Worm (Caenorhabditis elegans): ENCODE results near the gene hst-2.

hst-2 gene

DNA sequence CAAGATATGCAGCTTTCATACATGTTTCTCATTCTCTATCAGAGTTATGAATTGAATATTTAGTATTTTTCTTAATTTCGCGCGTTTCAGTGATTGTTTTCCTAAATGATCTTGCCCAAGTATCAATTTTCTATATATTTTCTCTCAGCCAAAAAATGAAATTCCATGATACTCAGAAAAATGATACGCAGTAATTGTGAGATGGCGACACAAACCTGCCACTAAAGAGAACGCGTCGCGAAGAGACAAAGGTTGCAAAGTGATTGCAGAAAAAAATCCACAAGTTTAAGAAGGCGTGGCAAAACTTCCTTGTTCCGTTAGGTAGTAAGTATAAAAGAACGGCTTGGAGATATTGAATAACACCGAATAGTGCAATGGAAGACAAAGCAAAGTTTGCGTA, 5.8 kb downstream of the hst-2 start, which contains the start of gene col-179:
Gene col-179, plus strand, starts transcription at position 301 of the 400 bp plus-strand sequence.
- no peak for TF ChIP-seq unc-62 (GFP tag; optimal IDR thresholded peaks at IDR 0.05)

DNA sequence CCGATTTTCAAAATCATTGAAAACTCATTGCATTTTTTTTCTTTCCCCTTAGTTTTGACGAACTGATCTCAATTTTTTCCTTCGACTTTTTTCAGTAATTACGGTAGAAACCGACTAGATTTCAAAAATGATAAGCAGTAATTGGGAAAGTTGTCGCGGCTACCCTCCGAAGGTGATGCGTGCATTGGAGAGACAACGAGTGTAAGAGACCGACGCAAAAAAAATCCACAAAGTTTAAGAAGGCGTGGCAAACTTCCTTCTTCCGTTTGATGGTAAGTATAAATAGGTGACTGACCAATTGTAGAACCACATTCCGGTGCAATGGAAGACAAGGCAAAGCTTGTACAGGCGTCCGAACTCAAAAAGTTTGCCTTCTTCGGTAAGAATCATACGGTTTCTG, 7.8 kb downstream of the hst-2 start, which contains the start of gene col-178:
Gene col-178, plus strand, starts transcription at position 301 of the 400 bp plus-strand sequence.
- TF ChIP-seq unc-62 (GFP tag; optimal IDR thresholded peaks at IDR 0.05): no peak

DNA sequence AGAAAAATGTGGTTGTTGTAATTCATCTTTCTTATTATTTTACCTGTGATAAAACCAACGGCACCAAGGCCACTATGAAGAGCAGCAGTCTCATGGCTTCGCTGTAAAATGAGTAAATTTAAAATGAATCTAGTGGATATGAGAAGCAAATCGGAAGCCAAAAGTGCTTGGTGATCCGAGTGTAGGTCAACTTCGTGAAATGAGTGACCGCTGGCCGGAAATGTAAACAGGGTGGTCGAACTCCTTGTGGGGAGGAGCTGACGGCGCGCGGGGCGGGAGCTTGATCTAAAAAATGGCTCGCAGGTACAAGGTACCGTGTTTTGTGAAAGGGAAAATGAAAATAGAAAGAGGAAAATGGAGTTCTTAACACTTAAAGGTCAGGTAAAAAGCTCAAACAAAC, 10.2 kb downstream of the hst-2 start, which contains the start of gene C34F6.1:
Gene C34F6.1, minus strand, starts transcription at position 101 of the 400 bp plus-strand sequence.
- TF ChIP-seq unc-62 (GFP tag; optimal IDR thresholded peaks at IDR 0.05): no peak

DNA sequence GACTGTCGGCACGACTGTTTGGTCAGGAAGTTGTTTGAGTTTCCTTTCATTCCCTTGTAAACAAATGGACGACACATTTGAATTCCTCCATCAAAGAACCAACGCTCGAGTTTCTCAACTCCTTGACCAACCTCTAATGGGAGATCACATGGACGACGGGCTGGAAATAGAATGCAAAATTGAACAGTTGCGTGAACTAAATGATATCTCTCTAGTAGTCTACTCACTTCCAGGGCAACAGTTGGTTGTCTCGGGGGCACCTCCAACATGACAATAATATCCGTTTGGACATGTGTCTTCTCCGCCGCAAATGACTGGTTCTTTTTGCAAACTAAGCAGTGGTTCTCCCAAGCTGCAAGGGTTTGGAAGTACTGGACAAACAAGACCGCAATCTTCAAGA, 13.3 kb downstream of the hst-2 start:
- no peak for TF ChIP-seq unc-62 (GFP tag; optimal IDR thresholded peaks at IDR 0.05)

DNA sequence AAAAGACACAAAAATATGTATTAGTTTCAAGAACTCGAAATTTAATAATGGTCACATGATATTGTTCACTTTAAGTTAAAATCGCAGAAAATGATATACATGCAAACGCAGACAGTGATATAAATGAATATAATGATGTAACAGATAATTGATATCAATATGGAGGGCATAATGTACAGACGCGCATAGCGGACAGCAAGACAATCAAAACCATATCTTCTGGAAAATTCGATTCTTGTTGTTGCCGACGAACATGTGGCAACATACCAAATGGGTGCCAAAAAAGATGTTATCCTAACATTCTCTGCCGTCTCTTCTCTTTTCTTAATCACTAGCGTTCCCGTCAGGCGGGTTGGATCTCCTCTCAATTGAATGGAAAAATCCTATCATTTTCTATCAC, 16.5 kb downstream of the hst-2 start:
- TF ChIP-seq unc-62 (GFP tag; optimal IDR thresholded peaks at IDR 0.05): no peak

DNA sequence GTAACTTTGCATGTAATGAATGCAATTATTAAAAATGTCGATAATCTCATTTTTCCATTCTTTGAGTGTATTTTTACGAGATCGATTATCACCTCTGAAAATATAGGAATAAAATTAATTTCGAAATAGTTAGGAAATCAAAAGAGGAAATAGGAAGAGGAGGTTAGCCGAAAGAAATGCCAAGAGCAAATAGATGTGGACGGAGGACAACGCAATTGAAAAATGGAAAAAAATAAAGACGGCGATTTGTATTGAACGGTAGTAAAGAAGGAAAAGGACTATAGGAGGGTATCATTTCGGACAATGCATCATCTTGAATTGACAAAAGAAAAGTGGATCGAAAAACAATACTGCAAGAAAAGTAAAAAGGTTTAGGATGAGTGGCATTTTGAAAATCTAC, 17.4 kb downstream of the hst-2 start, which contains the start of gene F13D2.1:
Gene F13D2.1, minus strand, starts transcription at position 101 of the 400 bp plus-strand sequence.
- no peak for TF ChIP-seq unc-62 (GFP tag; optimal IDR thresholded peaks at IDR 0.05)

DNA sequence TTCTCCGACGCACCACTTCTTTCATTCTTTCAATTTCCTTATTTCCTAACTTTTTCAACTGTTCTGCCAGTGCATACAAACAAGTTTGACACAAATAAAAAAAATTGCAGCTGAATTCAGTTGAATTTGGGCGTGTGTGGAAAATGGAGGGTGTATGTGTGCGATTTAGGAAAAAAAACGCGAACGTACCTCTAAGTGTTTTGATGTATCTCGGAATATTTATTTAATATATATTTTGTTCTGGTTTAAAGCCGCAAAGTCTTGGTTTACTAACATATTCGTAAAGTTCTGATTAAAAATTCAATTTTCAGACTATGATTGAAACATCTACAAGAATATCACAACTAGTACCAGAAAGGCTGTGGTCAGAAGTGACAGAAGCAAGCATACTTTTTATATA, 21.5 kb downstream of the hst-2 start, which contains the start of gene gnrr-7:
Gene gnrr-7, plus strand, starts transcription at position 301 of the 400 bp plus-strand sequence.
- TF ChIP-seq unc-62 (GFP tag; optimal IDR thresholded peaks at IDR 0.05): no peak

DNA sequence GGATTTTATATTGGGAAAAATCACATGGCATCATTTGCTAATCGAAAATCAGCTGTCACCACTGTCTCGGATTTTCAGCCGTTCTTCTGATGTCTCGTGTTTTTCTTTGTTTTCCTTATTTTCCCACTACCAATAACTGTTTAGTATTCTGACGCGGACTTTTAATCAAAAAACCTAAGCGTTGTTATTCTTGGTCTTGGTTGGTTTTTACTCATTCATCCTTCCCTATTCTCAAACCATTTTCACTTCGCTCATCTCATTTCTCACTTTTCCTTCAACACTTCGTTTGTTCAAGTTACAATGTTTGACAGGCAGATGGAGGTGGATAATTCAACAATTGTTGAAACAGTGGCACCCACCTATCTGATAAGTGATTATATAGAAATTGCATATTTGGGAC, 28.4 kb downstream of the hst-2 start, which contains the start of gene gnrr-6:
Gene gnrr-6, plus strand, starts transcription at position 301 of the 400 bp plus-strand sequence.
- no peak for TF ChIP-seq unc-62 (GFP tag; optimal IDR thresholded peaks at IDR 0.05)

DNA sequence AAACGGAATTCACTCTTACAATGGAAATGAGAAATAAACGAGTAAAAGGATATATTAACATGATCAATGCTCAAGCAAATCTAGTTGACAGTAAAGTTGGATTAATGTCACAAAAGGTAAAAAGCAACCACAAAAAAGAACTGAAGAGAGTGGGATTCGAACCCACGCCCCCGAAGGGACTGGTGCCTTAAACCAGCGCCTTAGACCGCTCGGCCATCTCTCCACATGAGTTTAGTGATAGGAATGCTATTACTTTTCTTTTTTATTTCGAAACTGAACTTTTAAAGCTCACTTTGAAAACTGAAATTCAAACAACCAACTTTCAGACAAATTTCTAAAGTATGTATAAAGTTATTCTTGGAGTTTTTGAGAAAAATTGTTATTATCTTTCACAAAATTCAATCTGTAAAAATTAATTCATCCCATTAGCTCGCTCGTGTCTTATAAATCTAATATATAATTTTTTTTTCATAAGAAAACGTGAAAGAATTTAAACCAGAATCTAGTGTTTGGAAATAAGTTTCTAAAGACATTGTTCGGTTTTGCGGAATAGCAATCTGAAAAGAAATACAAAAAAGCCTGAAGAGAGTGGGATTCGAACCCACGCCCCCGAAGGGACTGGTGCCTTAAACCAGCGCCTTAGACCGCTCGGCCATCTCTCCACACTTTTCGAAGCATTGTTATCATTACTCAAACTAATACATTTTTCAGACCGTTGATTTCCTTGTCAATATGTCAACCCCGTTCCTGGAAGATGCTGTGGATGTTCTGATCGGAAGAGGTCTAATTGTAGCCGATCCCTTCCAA, 44.0 kb downstream of the hst-2 start:
- no peak for TF ChIP-seq unc-62 (GFP tag; optimal IDR thresholded peaks at IDR 0.05)

DNA sequence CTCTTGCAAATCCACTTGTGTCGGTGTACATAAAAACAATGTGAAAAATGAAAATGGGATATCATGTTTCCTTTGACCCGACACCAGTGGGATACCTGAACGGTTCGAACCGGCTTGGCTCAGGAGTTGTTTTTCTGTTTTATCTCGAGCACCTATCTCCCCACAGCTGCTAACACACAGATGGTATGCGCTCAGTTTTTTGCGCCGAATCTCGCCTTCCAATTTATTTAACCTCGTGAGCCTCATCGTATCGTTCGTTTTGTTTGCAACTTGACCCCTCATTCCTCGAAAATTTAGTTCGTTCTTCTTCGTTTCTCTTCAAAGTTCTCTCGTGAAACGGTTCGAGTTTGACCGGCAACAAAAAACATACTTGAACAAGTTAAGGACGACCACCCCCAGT, 46.4 kb downstream of the hst-2 start, which contains the start of gene C05C9.1:
Gene C05C9.1, plus strand, starts transcription at position 301 of the 400 bp plus-strand sequence.
- no peak for TF ChIP-seq unc-62 (GFP tag; optimal IDR thresholded peaks at IDR 0.05)
